Worm (Caenorhabditis elegans): ENCODE data around the gene C50B6.7.
A peak's percentile ranks its signal among the peaks of the same experiment; 100 is the strongest.

The C50B6.7 gene

DNA sequence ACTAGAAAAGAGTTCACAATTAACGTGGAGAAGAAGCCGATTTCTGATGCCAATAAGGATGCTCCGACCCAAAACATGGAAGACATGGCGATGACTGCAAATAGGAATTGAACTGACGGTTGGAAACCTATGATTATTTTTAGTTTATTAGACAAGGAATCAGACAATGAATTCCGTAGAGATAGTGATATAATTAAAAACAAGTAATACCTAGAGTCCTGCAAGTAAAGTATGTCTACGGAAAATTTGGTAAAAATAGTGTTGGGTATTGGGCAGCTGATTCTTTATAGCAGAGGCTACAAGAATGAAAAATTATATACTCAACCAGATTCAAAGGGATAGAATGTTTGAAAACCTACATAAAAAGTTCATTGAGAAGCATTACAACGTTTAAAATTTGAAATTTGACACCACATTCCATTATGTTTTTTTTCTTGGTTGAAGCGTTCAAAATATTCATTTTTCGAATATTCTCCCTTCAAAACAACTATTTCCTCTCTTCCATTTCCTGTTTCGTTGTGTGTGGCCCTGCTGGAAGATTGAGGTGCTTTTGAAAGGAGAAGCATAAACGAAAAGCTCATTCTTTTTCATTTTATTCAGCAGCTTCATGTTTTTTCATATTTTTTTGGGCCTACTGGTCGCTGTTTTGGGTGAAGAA lies 15.0 kb upstream of the C50B6.7 start, which contains the start of the genes str-4 and lgc-48:
Gene str-4, minus strand, starts transcription at position 101 of the 658 bp plus-strand sequence.
Gene lgc-48, plus strand, starts transcription at position 608 of the 658 bp plus-strand sequence.
- no peak for TF ChIP-seq ceh-8 (GFP tag; optimal IDR thresholded peaks at IDR 0.05)
- no peak for TF ChIP-seq xbp-1 (tag; optimal IDR thresholded peaks at IDR 0.05)
- TF ChIP-seq ztf-11 (tag; optimal IDR thresholded peaks at IDR 0.05), result no peak
- no peak for TF ChIP-seq mep-1 (tag; optimal IDR thresholded peaks at IDR 0.05)
- no peak for TF ChIP-seq nhr-28 (tag; optimal IDR thresholded peaks at IDR 0.05)
- TF ChIP-seq dsc-1 (tag; optimal IDR thresholded peaks at IDR 0.05), result no peak
- no peak for TF ChIP-seq elt-3 (tag; optimal IDR thresholded peaks at IDR 0.05)

DNA sequence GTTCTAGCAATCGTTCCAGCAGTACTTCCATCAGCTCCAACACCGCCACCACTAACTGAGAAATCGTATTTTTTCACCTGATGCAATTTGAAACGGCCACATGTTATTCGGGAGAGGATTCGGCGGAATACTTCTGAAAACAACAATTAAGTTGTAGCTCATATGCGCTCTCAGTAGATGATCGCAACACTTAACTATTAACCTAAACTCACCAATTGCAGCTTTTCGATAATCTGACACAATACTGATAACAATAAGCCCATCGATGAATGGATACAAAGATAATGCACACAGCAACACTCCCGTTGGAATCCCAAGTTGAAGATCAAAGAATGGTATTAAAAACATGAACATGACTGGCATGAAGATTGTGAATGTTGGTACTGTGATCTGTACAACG lies 13.3 kb upstream of the C50B6.7 start:
- no peak for TF ChIP-seq pqm-1 (tag; optimal IDR thresholded peaks at IDR 0.05)
- TF ChIP-seq nhr-19 (GFP tag; conservative IDR thresholded peaks at IDR 0.05), result no peak
- no peak for TF ChIP-seq ets-5 (GFP tag; IDR thresholded peaks at IDR 0.05)
- TF ChIP-seq elt-3 (tag; optimal IDR thresholded peaks at IDR 0.05), result no peak
- no peak for TF ChIP-seq nhr-12 (tag; optimal IDR thresholded peaks at IDR 0.05)
- no peak for TF ChIP-seq nhr-28 (tag; optimal IDR thresholded peaks at IDR 0.05)
- no peak for TF ChIP-seq fos-1 (tag; optimal IDR thresholded peaks at IDR 0.05)
- no peak for TF ChIP-seq lin-13 (GFP tag; optimal IDR thresholded peaks at IDR 0.05)
- TF ChIP-seq sox-4 (tag; optimal IDR thresholded peaks at IDR 0.05), result no peak
- TF ChIP-seq aha-1 (tag; optimal IDR thresholded peaks at IDR 0.05), result no peak
- no peak for TF ChIP-seq nhr-85 (tag)
- TF ChIP-seq Y116A8C.19 (tag; optimal IDR thresholded peaks at IDR 0.05; ENCODE audit: borderline replicate concordance), result no peak

- no peak for TF ChIP-seq ets-5 (GFP tag; IDR thresholded peaks at IDR 0.05)
- TF ChIP-seq nhr-84 (tag; optimal IDR thresholded peaks at IDR 0.05), result no peak
- peak; percentile 21 for TF ChIP-seq blmp-1 (tag; optimal IDR thresholded peaks at IDR 0.05)
- no peak for TF ChIP-seq aly-2 (tag; optimal IDR thresholded peaks at IDR 0.05)
- no peak for TF ChIP-seq lin-15B (tag; optimal IDR thresholded peaks at IDR 0.05)
- TF ChIP-seq rnt-1 (tag; optimal IDR thresholded peaks at IDR 0.05), result no peak
- TF ChIP-seq mep-1 (tag; optimal IDR thresholded peaks at IDR 0.05), result peak; percentile 26
- TF ChIP-seq ceh-88 (GFP tag; IDR thresholded peaks at IDR 0.05), result no peak
- no peak for TF ChIP-seq efl-1 (optimal IDR thresholded peaks at IDR 0.05)
- TF ChIP-seq efl-1 (GFP tag; optimal IDR thresholded peaks at IDR 0.05 in 1 of 2), result no peak
Measured at ce11 chrV:13335883-13336419, 11.2 kb upstream of the C50B6.7 start, which contains the start of gene C50B6.9. Gene C50B6.9 (plus strand): TSS chrV:13336369.

DNA sequence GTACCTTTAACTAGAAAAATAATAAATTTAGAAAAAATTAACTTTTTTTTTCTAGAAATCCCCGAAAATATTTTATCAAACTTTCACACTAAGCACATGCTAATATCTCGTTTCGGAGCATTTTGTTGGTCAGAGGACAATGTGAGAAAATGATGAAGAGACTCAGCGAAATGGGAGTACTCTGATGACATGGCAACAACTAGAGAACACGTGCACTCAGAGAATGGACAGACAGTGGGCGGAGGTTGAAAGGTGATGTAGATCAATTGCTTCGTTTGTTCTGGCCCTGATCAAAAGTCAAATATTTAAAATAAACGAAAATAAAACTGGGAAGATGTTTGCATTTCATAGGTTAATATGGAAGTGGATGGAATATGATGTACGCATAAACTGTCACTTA lies 9.7 kb upstream of the C50B6.7 start:
- TF ChIP-seq ces-1 (GFP tag; optimal IDR thresholded peaks at IDR 0.05), result no peak
- TF ChIP-seq rnt-1 (tag; optimal IDR thresholded peaks at IDR 0.05), result peak; percentile 7
- TF ChIP-seq lin-14 (GFP tag; optimal IDR thresholded peaks at IDR 0.05), result peak; percentile 3
- TF ChIP-seq fkh-8 (tag; optimal IDR thresholded peaks at IDR 0.05), result peak; percentile 27
- TF ChIP-seq lin-35 (GFP tag; optimal IDR thresholded peaks at IDR 0.05), result peak in 1 of 2 experiments; percentile 4
- TF ChIP-seq nhr-85 (tag), result peak; percentile 18
- no peak for TF ChIP-seq unc-30 (tag; optimal IDR thresholded peaks at IDR 0.05)
- TF ChIP-seq sptf-1 (tag; optimal IDR thresholded peaks at IDR 0.05), result no peak
- TF ChIP-seq nhr-71 (tag; optimal IDR thresholded peaks at IDR 0.05), result peak; percentile 19
- peak in 1 of 2 experiments; percentile 11 for TF ChIP-seq mdl-1 (tag; optimal IDR thresholded peaks at IDR 0.05)
- TF ChIP-seq nhr-20 (tag; optimal IDR thresholded peaks at IDR 0.05), result peak; percentile 11
- TF ChIP-seq unc-86 (tag; optimal IDR thresholded peaks at IDR 0.05), result no peak
